Fruit fly (Drosophila melanogaster) whole organism, embryonic: ENCODE measurements around the gene Sec20.

Experiments
- Ada2b ChIP-seq: fragments of 200-800 bp; sonication (Bioruptor generic); IDR thresholded peaks from 2 replicates; pipeline ENCODE4 v1.3.6; 2022; ENCODE audit warnings: missing biosample characterization, missing genetic modification characterization
- Aef1 ChIP-seq: fragments of 200-800 bp; sonication (Bioruptor generic); IDR thresholded peaks from 3 replicates; pipeline ENCODE4 v1.3.6; 2022; ENCODE audit warnings: missing biosample characterization, missing genetic modification characterization
- Awh ChIP-seq: fragments of 200-800 bp; sonication (Bioruptor generic); IDR thresholded peaks from 2 replicates; pipeline ENCODE4, ENCODE4 v1.3.6; 2022; ENCODE audit warnings: missing biosample characterization, missing genetic modification characterization
- Blimp-1 ChIP-seq: fragments of 200-800 bp; sonication (Bioruptor generic); optimal IDR thresholded peaks from 3 replicates; lab custom pipeline; 2018; ENCODE audit warnings: missing biosample characterization, missing genetic modification characterization, mild to moderate bottlenecking, moderate library complexity, missing genetic modification reagents
- CG10979 ChIP-seq: fragments of 200-800 bp; sonication (Bioruptor generic); optimal IDR thresholded peaks from 2 replicates; lab custom pipeline; 2018; ENCODE audit warnings: missing biosample characterization, mild to moderate bottlenecking, missing genetic modification characterization, moderate library complexity
- CG11695 ChIP-seq: fragments of 200-800 bp; sonication (Bioruptor generic); IDR thresholded peaks from 3 replicates; pipeline ENCODE4 v1.3.6; 2022; ENCODE audit warnings: missing biosample characterization, missing genetic modification characterization
- CG1233 ChIP-seq: fragments of 200-800 bp; sonication (Bioruptor generic); optimal IDR thresholded peaks from 4 replicates; lab custom pipeline; 2018; ENCODE audit warnings: missing biosample characterization, mild to moderate bottlenecking, missing genetic modification characterization
- CG13123 ChIP-seq: fragments of 200-800 bp; sonication (Bioruptor generic); optimal IDR thresholded peaks from 2 replicates; lab custom pipeline; 2016; ENCODE audit warnings: missing biosample characterization, missing genetic modification characterization
- CG13624 ChIP-seq: fragments of 200-800 bp; sonication (Bioruptor generic); optimal IDR thresholded peaks from 2 replicates; lab custom pipeline; 2016; ENCODE audit warnings: missing biosample characterization, missing genetic modification characterization
- CG1529 ChIP-seq: fragments of 200-800 bp; sonication (Bioruptor generic); optimal IDR thresholded peaks from 3 replicates; lab custom pipeline; 2018; ENCODE audit warnings: missing biosample characterization, missing genetic modification characterization
- CG33557 ChIP-seq: fragments of 200-800 bp; sonication (Bioruptor generic); optimal IDR thresholded peaks from 2 replicates; lab custom pipeline; 2019; ENCODE audit warnings: missing biosample characterization, mild to moderate bottlenecking, missing genetic modification characterization, moderate library complexity
- CG42726 ChIP-seq: fragments of 200-800 bp; sonication (Bioruptor generic); IDR thresholded peaks from 2 replicates; pipeline ENCODE4 v1.3.6; 2022; ENCODE audit warnings: missing biosample characterization, missing genetic modification characterization; ENCODE audit not compliant: partially characterized antibody
- CG4282 ChIP-seq: fragments of 200-800 bp; sonication (Bioruptor generic); optimal IDR thresholded peaks from 2 replicates; lab custom pipeline; 2016; ENCODE audit warnings: missing biosample characterization, missing genetic modification characterization
- CG43689 ChIP-seq: fragments of 200-800 bp; sonication (Bioruptor generic); IDR thresholded peaks from 2 replicates; pipeline ENCODE4 v1.3.6; 2022; ENCODE audit warnings: missing biosample characterization, missing genetic modification characterization
- CG4404 ChIP-seq: fragments of 200-800 bp; sonication (Bioruptor generic); IDR thresholded peaks from 2 replicates; pipeline ENCODE4 v1.3.6; 2022; ENCODE audit warnings: missing biosample characterization, missing genetic modification characterization
- CG6272 ChIP-seq: fragments of 200-800 bp; sonication (Bioruptor generic); IDR thresholded peaks from 2 replicates; pipeline ENCODE4 v1.3.6; 2022; ENCODE audit warnings: missing biosample characterization, missing genetic modification characterization
- CG7372 ChIP-seq: fragments of 200-800 bp; sonication (Bioruptor generic); IDR thresholded peaks from 2 replicates; pipeline ENCODE4 v1.3.6; 2022; ENCODE audit warnings: missing biosample characterization, missing genetic modification characterization
- CkIIα-i1 ChIP-seq: fragments of 200-800 bp; sonication (Bioruptor generic); IDR thresholded peaks from 2 replicates; pipeline ENCODE4 v1.3.6; 2022; ENCODE audit warnings: missing biosample characterization, missing genetic modification characterization
- Dll ChIP-seq: fragments of 200-800 bp; sonication (Bioruptor generic); IDR thresholded peaks from 4 replicates; pipeline ENCODE4 v1.3.6; 2022; ENCODE audit warnings: missing biosample characterization, missing genetic modification characterization; ENCODE audit not compliant: partially characterized antibody
- Doc2 ChIP-seq: fragments of 200-800 bp; sonication (Bioruptor generic); IDR thresholded peaks from 2 replicates; pipeline ENCODE4 v1.3.6; 2022; ENCODE audit warnings: missing biosample characterization, missing genetic modification characterization
- Lpt ChIP-seq: fragments of >200 bp; optimal IDR thresholded peaks from 2 replicates; lab custom pipeline; 2018; ENCODE audit warnings: missing biosample characterization, missing genetic modification characterization
- MESR4 ChIP-seq: fragments of 200-800 bp; sonication (Bioruptor generic); optimal IDR thresholded peaks from 2 replicates; lab custom pipeline; 2018; ENCODE audit warnings: missing biosample characterization, mild to moderate bottlenecking, missing genetic modification characterization, moderate library complexity
- Mad ChIP-seq: fragments of 200-800 bp; sonication (Bioruptor generic); optimal IDR thresholded peaks from 2 replicates; lab custom pipeline; 2016; ENCODE audit warnings: missing biosample characterization, missing genetic modification characterization
- NC2α ChIP-seq: fragments of 200-800 bp; sonication (Bioruptor generic); optimal IDR thresholded peaks from 2 replicates; lab custom pipeline; 2016; ENCODE audit warnings: missing biosample characterization, missing genetic modification characterization
- Stat92E ChIP-seq, 3 experiments: fragments of >200 bp in 2 of 3; fragments of 200-800 bp in 1 of 3; sonication (Bioruptor generic) in 1 of 3; optimal IDR thresholded peaks; 2 replicates each; lab custom pipeline; 2017 to 2019; ENCODE audit warnings: missing biosample characterization in 3 of 3, missing genetic modification characterization in 3 of 3, mild to moderate bottlenecking in 1 of 3, moderate library complexity in 1 of 3
- Xrp1 ChIP-seq: fragments of 200-800 bp; sonication (Bioruptor generic); IDR thresholded peaks from 2 replicates; pipeline ENCODE4 v1.3.6; 2022; ENCODE audit warnings: missing biosample characterization, missing genetic modification characterization
- YL-1 ChIP-seq: fragments of 200-800 bp; sonication (Bioruptor generic); optimal IDR thresholded peaks from 3 replicates; lab custom pipeline; 2017; ENCODE audit warnings: missing biosample characterization, mild to moderate bottlenecking, missing genetic modification characterization
- ara ChIP-seq: fragments of 200-800 bp; sonication (Bioruptor generic); IDR thresholded peaks from 2 replicates; pipeline ENCODE4 v1.3.6; 2022; ENCODE audit warnings: missing biosample characterization, missing genetic modification characterization
- ato ChIP-seq: fragments of 200-800 bp; sonication (Bioruptor generic); IDR thresholded peaks from 2 replicates; pipeline ENCODE4 v1.3.6; 2022; ENCODE audit warnings: missing biosample characterization, missing genetic modification characterization; ENCODE audit not compliant: partially characterized antibody
- az2 ChIP-seq: fragments of 200-800 bp; sonication (Bioruptor generic); optimal IDR thresholded peaks from 3 replicates; lab custom pipeline; 2016; ENCODE audit warnings: missing biosample characterization, missing genetic modification characterization
- bcd ChIP-seq: fragments of 200-800 bp; sonication (Bioruptor generic); optimal IDR thresholded peaks from 2 replicates; lab custom pipeline; 2017; ENCODE audit warnings: missing biosample characterization, mild to moderate bottlenecking, missing genetic modification characterization
- bigmax ChIP-seq: fragments of 200-800 bp; sonication (Bioruptor generic); optimal IDR thresholded peaks from 2 replicates; lab custom pipeline; 2018; ENCODE audit warnings: missing biosample characterization, mild to moderate bottlenecking, missing genetic modification characterization
- ci ChIP-seq: fragments of 200-800 bp; sonication (Bioruptor generic); IDR thresholded peaks from 3 replicates; pipeline ENCODE4 v1.3.6; 2022; ENCODE audit warnings: missing biosample characterization, missing genetic modification characterization
- cwo ChIP-seq: fragments of 200-800 bp; sonication (Bioruptor generic); optimal IDR thresholded peaks from 3 replicates; lab custom pipeline; 2017; ENCODE audit warnings: missing biosample characterization, missing genetic modification characterization, mild to moderate bottlenecking, moderate library complexity, missing genetic modification reagents
- dm ChIP-seq: fragments of 200-800 bp; sonication (Bioruptor generic); optimal IDR thresholded peaks from 3 replicates; lab custom pipeline; 2016; ENCODE audit warnings: missing biosample characterization, missing genetic modification characterization
- ems ChIP-seq: fragments of 200-800 bp; sonication (Bioruptor generic); optimal IDR thresholded peaks from 3 replicates; lab custom pipeline; 2016; ENCODE audit warnings: missing biosample characterization, missing genetic modification characterization
- grn ChIP-seq: fragments of 200-800 bp; sonication (Bioruptor generic); optimal IDR thresholded peaks from 3 replicates; lab custom pipeline; 2017; ENCODE audit warnings: missing biosample characterization, missing genetic modification characterization
- ham ChIP-seq: fragments of 200-800 bp; sonication (Bioruptor generic); IDR thresholded peaks from 2 replicates; pipeline ENCODE4 v1.3.6; 2022; ENCODE audit warnings: missing biosample characterization, missing genetic modification characterization
- insv ChIP-seq, 2 experiments: fragments of 200-800 bp; sonication (Bioruptor generic); optimal IDR thresholded peaks; 3 replicates each; lab custom pipeline; 2016 to 2018; ENCODE audit warnings: missing biosample characterization in 2 of 2, missing genetic modification characterization in 2 of 2
- kah ChIP-seq: fragments of 200-800 bp; sonication (Bioruptor generic); optimal IDR thresholded peaks from 2 replicates; lab custom pipeline; 2018; ENCODE audit warnings: missing biosample characterization, mild to moderate bottlenecking, missing genetic modification characterization
- kay ChIP-seq: fragments of 200-800 bp; sonication (Bioruptor generic); optimal IDR thresholded peaks from 2 replicates; lab custom pipeline; 2016; ENCODE audit warnings: missing biosample characterization, missing genetic modification characterization
- odd ChIP-seq: fragments of 200-800 bp; sonication (Bioruptor generic); optimal IDR thresholded peaks from 2 replicates; lab custom pipeline; 2017; ENCODE audit warnings: missing biosample characterization, mild to moderate bottlenecking, missing genetic modification characterization
- otp ChIP-seq: fragments of 200-800 bp; sonication (Bioruptor generic); IDR thresholded peaks from 3 replicates; pipeline ENCODE4, ENCODE4 v1.3.6; 2022; ENCODE audit warnings: missing biosample characterization, missing genetic modification characterization
- pros ChIP-seq: fragments of 200-800 bp; sonication (Bioruptor generic); optimal IDR thresholded peaks from 3 replicates; lab custom pipeline; 2019; ENCODE audit warnings: missing biosample characterization, mild to moderate bottlenecking, missing genetic modification characterization, moderate library complexity
- salm ChIP-seq: fragments of 200-800 bp; sonication (Bioruptor generic); optimal IDR thresholded peaks from 2 replicates; lab custom pipeline; 2018; ENCODE audit warnings: missing biosample characterization, mild to moderate bottlenecking, missing genetic modification characterization
- seq ChIP-seq: fragments of 200-800 bp; sonication (Bioruptor generic); IDR thresholded peaks from 2 replicates; pipeline ENCODE4 v1.3.6; 2022; ENCODE audit warnings: missing biosample characterization, missing genetic modification characterization
- slp2 ChIP-seq: fragments of 200-800 bp; sonication (Bioruptor generic); optimal IDR thresholded peaks from 2 replicates; lab custom pipeline; 2016; ENCODE audit warnings: missing biosample characterization, missing genetic modification characterization
- stc ChIP-seq: fragments of 200-800 bp; sonication (Bioruptor generic); IDR thresholded peaks from 2 replicates; pipeline ENCODE4 v1.3.6; 2022; ENCODE audit warnings: missing biosample characterization, missing genetic modification characterization
- sug ChIP-seq: fragments of 200-800 bp; optimal IDR thresholded peaks from 2 replicates; lab custom pipeline; 2019; ENCODE audit warnings: missing biosample characterization, mild to moderate bottlenecking, missing genetic modification characterization, moderate library complexity
- tx ChIP-seq: fragments of 200-800 bp; sonication (Bioruptor generic); optimal IDR thresholded peaks from 2 replicates; lab custom pipeline; 2016; ENCODE audit warnings: missing biosample characterization, missing genetic modification characterization
- zen2 ChIP-seq: fragments of 200-800 bp; sonication (Bioruptor generic); IDR thresholded peaks from 3 replicates; pipeline ENCODE4 v1.3.6; 2022; ENCODE audit warnings: missing biosample characterization, missing genetic modification characterization; ENCODE audit not compliant: partially characterized antibody

The Sec20 gene

DNA sequence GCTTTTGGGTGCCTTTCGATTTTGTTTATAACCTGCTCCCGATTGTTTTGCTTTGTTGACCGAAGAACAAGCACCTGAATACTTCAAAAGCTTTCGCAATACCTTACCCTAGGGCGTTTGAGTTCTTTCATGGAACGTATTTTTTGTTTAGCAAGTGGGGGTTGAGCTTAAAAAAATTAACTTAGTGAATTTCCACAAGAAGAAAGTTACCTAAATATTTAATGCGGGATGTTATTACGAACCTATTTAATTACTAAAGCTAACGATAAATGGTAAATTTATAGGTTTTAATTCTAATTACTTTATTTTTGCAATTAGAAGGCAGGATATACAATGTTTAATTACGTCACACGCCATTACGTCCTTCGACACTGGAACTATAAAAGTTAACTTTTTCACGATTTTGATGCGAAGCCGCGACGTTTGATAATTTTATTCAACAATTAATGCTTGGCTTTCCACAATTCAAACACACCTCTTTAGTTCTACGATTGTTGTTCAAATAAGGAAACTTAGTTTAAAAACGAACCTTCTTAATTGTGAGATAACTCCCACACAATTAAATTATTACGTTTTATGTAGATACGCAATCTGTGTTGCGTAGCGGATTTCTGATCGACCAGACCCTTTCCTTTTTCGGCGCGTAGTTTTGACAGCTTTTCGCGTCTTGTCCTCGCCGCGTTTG is 37.0 kb upstream of the Sec20 start (continued):
- TF ChIP-seq Mad (no peak), Ada2b (GFP tag; lab: Robert Waterston, UW) (no peak), ham (GFP tag; lab: Robert Waterston, UW) (no peak), CG6272 (GFP tag; lab: Robert Waterston, UW) (no peak), ems (GFP tag; lab: Kevin White, UChicago) (peak; percentile 3), kah (GFP tag; lab: Kevin White, UChicago) (no peak), MESR4 (GFP tag; lab: Kevin White, UChicago) (no peak), bcd (GFP tag; lab: Kevin White, UChicago) (peak; percentile 48), YL-1 (GFP tag; lab: Kevin White, UChicago) (no peak), tx (GFP tag; lab: Kevin White, UChicago) (no peak), zen2 (GFP tag; lab: Robert Waterston, UW) (no peak), bigmax (GFP tag; lab: Kevin White, UChicago) (no peak), CG10979 (tag; lab: Kevin White, UChicago) (no peak), CkIIα-i1 (GFP tag; lab: Robert Waterston, UW) (no peak), CG4404 (GFP tag; lab: Robert Waterston, UW) (no peak), Aef1 (peak; percentile 41; the same call in 2 of the 3 replicates), insv (GFP tag; optimal IDR thresholded peaks at IDR 0.05; lab: Kevin White, UChicago) (no peak), stc (no peak), Dll (GFP tag; lab: Robert Waterston, UW) (no peak), ato (GFP tag; lab: Robert Waterston, UW) (no peak), CG43689 (GFP tag; lab: Robert Waterston, UW) (no peak), Xrp1 (GFP tag; lab: Robert Waterston, UW) (no peak), az2 (GFP tag; lab: Kevin White, UChicago) (no peak), Lpt (GFP tag; lab: Kevin White, UChicago) (no peak), seq (GFP tag; lab: Robert Waterston, UW) (no peak), sug (tag; lab: Kevin White, UChicago) (peak; percentile 16), grn (GFP tag; lab: Kevin White, UChicago) (no peak), dm (GFP tag; lab: Kevin White, UChicago) (no peak), CG1529 (GFP tag; lab: Kevin White, UChicago) (no peak), salm (no peak), CG33557 (GFP tag; lab: Kevin White, UChicago) (no peak), otp (GFP tag; lab: Robert Waterston, UW) (no peak), Blimp-1 (GFP tag; lab: Kevin White, UChicago) (no peak), Awh (GFP tag; lab: Robert Waterston, UW) (no peak), CG4282 (GFP tag; lab: Kevin White, UChicago) (no peak), pros (no peak), odd (no peak), ci (GFP tag; lab: Robert Waterston, UW) (no peak), CG42726 (no peak), CG7372 (GFP tag; lab: Robert Waterston, UW) (no peak), cwo (GFP tag; lab: Kevin White, UChicago) (peak; percentile 5), CG13123 (GFP tag; lab: Kevin White, UChicago) (no peak), CG11695 (GFP tag; lab: Robert Waterston, UW) (0 out of 3 replicates have a peak, but pooled peaks have one; percentile 38), kay (GFP tag; lab: Kevin White, UChicago) (no peak), CG1233 (GFP tag; lab: Kevin White, UChicago) (peak; percentile 44), CG13624 (GFP tag; lab: Kevin White, UChicago) (peak; percentile 39), NC2α (GFP tag; lab: Kevin White, UChicago) (no peak), slp2 (GFP tag; lab: Kevin White, UChicago) (no peak), Stat92E (GFP tag; optimal IDR thresholded peaks at IDR 0.05; lab: Kevin White, UChicago) (no peak), ara (GFP tag; lab: Robert Waterston, UW) (no peak), Doc2 (GFP tag; lab: Robert Waterston, UW) (no peak)
